Fruit fly (Drosophila melanogaster) whole organism, embryonic: ENCODE data around the gene tex.
A peak's percentile ranks its signal among the peaks of the same experiment; 100 is the strongest.

Source experiments
- Antp ChIP-seq: fragments of 200-800 bp; sonication (Bioruptor generic); optimal IDR thresholded peaks from 3 replicates; lab custom pipeline; 2016; ENCODE audit warnings: missing biosample characterization, missing genetic modification characterization
- Asciz ChIP-seq: fragments of 200-800 bp; sonication (Bioruptor generic); optimal IDR thresholded peaks from 2 replicates; lab custom pipeline; 2017; ENCODE audit warnings: missing biosample characterization, mild to moderate bottlenecking, missing genetic modification characterization, missing genetic modification reagents
- B-H2 ChIP-seq: fragments of 200-800 bp; sonication (Bioruptor generic); optimal IDR thresholded peaks from 2 replicates; lab custom pipeline; 2018; ENCODE audit warnings: missing biosample characterization, mild to moderate bottlenecking, missing genetic modification characterization
- BEAF-32 ChIP-seq: fragments of 200-800 bp; sonication (Bioruptor generic); optimal IDR thresholded peaks from 3 replicates; lab custom pipeline; 2017; ENCODE audit warnings: missing biosample characterization, missing genetic modification characterization, mild to moderate bottlenecking, moderate library complexity, missing genetic modification reagents
- CG10431 ChIP-seq: fragments of 200-800 bp; sonication (Bioruptor generic); optimal IDR thresholded peaks from 3 replicates; lab custom pipeline; 2018; ENCODE audit warnings: missing biosample characterization, mild to moderate bottlenecking, missing genetic modification characterization
- CG12219 ChIP-seq: fragments of 200-800 bp; sonication (Bioruptor generic); optimal IDR thresholded peaks from 3 replicates; lab custom pipeline; 2018; ENCODE audit warnings: missing biosample characterization, mild to moderate bottlenecking, missing genetic modification characterization
- CG12659 ChIP-seq: fragments of 200-800 bp; sonication (Bioruptor generic); optimal IDR thresholded peaks from 3 replicates; lab custom pipeline; 2017; ENCODE audit warnings: mild to moderate bottlenecking, missing biosample characterization, missing genetic modification reagents, missing genetic modification characterization
- CG13424 ChIP-seq: fragments of 200-800 bp; sonication (Bioruptor generic); optimal IDR thresholded peaks from 2 replicates; lab custom pipeline; 2019; ENCODE audit warnings: missing biosample characterization, mild to moderate bottlenecking, missing genetic modification characterization, moderate library complexity
- CG14860 ChIP-seq: fragments of 200-800 bp; sonication (Bioruptor generic); IDR thresholded peaks from 3 replicates; pipeline ENCODE4 v1.3.6; 2022; ENCODE audit warnings: missing biosample characterization, missing genetic modification characterization; ENCODE audit not compliant: partially characterized antibody
- CG15011 ChIP-seq: fragments of 200-800 bp; sonication (Bioruptor generic); optimal IDR thresholded peaks from 3 replicates; lab custom pipeline; 2018; ENCODE audit warnings: missing biosample characterization, mild to moderate bottlenecking, missing genetic modification characterization
- CG15514 ChIP-seq: fragments of 200-800 bp; sonication (Bioruptor generic); optimal IDR thresholded peaks from 3 replicates; lab custom pipeline; 2017; ENCODE audit warnings: missing biosample characterization, missing genetic modification characterization, mild to moderate bottlenecking, moderate library complexity, missing genetic modification reagents
- CG16813 ChIP-seq: fragments of 200-800 bp; sonication (Bioruptor generic); IDR thresholded peaks from 3 replicates; pipeline ENCODE4 v1.3.6; 2022; ENCODE audit warnings: missing biosample characterization, missing genetic modification characterization; ENCODE audit not compliant: partially characterized antibody
- CG17829 ChIP-seq: fragments of 200-800 bp; optimal IDR thresholded peaks from 2 replicates; lab custom pipeline; 2019; ENCODE audit warnings: missing biosample characterization, mild to moderate bottlenecking, missing genetic modification characterization, moderate library complexity
- CG2116 ChIP-seq: fragments of 200-800 bp; sonication (Bioruptor generic); optimal IDR thresholded peaks from 3 replicates; lab custom pipeline; 2018; ENCODE audit warnings: missing biosample characterization, mild to moderate bottlenecking, missing genetic modification characterization
- CG2202 ChIP-seq: fragments of 200-800 bp; sonication (Bioruptor generic); optimal IDR thresholded peaks from 2 replicates; lab custom pipeline; 2018; ENCODE audit warnings: missing biosample characterization, mild to moderate bottlenecking, missing genetic modification characterization
- CG3995 ChIP-seq: fragments of 200-800 bp; sonication (Bioruptor generic); optimal IDR thresholded peaks from 3 replicates; lab custom pipeline; 2016; ENCODE audit warnings: missing biosample characterization, missing genetic modification characterization
- CG7839 ChIP-seq: fragments of 200-800 bp; sonication (Bioruptor generic); optimal IDR thresholded peaks from 3 replicates; lab custom pipeline; 2018; ENCODE audit warnings: missing biosample characterization, mild to moderate bottlenecking, missing genetic modification characterization, moderate library complexity
- CG7963 ChIP-seq: fragments of 200-800 bp; sonication (Bioruptor generic); IDR thresholded peaks from 3 replicates; pipeline ENCODE4 v1.3.6; 2022; ENCODE audit warnings: missing biosample characterization, missing genetic modification characterization; ENCODE audit not compliant: partially characterized antibody
- Doc3 ChIP-seq: fragments of 200-800 bp; sonication (Bioruptor generic); IDR thresholded peaks from 3 replicates; pipeline ENCODE4 v1.3.6; 2022; ENCODE audit warnings: missing biosample characterization, missing genetic modification characterization; ENCODE audit not compliant: partially characterized antibody
- Dp ChIP-seq: fragments of 200-800 bp; sonication (Bioruptor generic); optimal IDR thresholded peaks from 2 replicates; lab custom pipeline; 2018; ENCODE audit warnings: missing biosample characterization, mild to moderate bottlenecking, missing genetic modification characterization, moderate library complexity
- Fer1 ChIP-seq: fragments of 200-800 bp; sonication (Bioruptor generic); optimal IDR thresholded peaks from 2 replicates; lab custom pipeline; 2017; ENCODE audit warnings: missing biosample characterization, mild to moderate bottlenecking, missing genetic modification characterization
- Gug ChIP-seq: fragments of 200-800 bp; sonication (Bioruptor generic); IDR thresholded peaks from 4 replicates; pipeline ENCODE4 v1.3.6; 2022; ENCODE audit warnings: missing biosample characterization, missing genetic modification characterization
- MBD-R2 ChIP-seq: fragments of 200-800 bp; sonication (Bioruptor generic); IDR thresholded peaks from 2 replicates; pipeline ENCODE4 v1.3.6; 2022; ENCODE audit warnings: missing biosample characterization, missing genetic modification characterization
- Med ChIP-seq: fragments of 200-800 bp; sonication (Bioruptor generic); peaks from one replicate; lab custom pipeline; 2016; ENCODE audit warnings: missing biosample characterization, missing genetic modification characterization, mild to moderate bottlenecking, inconsistent platforms, moderate library complexity
- Nf-YC ChIP-seq: fragments of 200-800 bp; optimal IDR thresholded peaks from 3 replicates; lab custom pipeline; 2019; ENCODE audit warnings: missing biosample characterization, mild to moderate bottlenecking, missing genetic modification characterization, moderate library complexity
- Opbp ChIP-seq: fragments of 200-800 bp; sonication (Bioruptor generic); IDR thresholded peaks from 3 replicates; pipeline ENCODE4 v1.3.6; 2022; ENCODE audit warnings: missing biosample characterization, missing genetic modification characterization; ENCODE audit not compliant: partially characterized antibody
- Scr ChIP-seq: fragments of 200-800 bp; sonication (Bioruptor generic); IDR thresholded peaks from 2 replicates; pipeline ENCODE4 v1.3.6; 2022; ENCODE audit warnings: missing biosample characterization, missing genetic modification characterization; ENCODE audit not compliant: partially characterized antibody
- YL-1 ChIP-seq: fragments of 200-800 bp; sonication (Bioruptor generic); optimal IDR thresholded peaks from 3 replicates; lab custom pipeline; 2017; ENCODE audit warnings: missing biosample characterization, mild to moderate bottlenecking, missing genetic modification characterization
- al ChIP-seq: fragments of 200-800 bp; sonication (Bioruptor generic); IDR thresholded peaks from 2 replicates; pipeline ENCODE4 v1.3.6; 2022; ENCODE audit warnings: missing biosample characterization, missing genetic modification characterization
- ato ChIP-seq: fragments of 200-800 bp; sonication (Bioruptor generic); IDR thresholded peaks from 2 replicates; pipeline ENCODE4 v1.3.6; 2022; ENCODE audit warnings: missing biosample characterization, missing genetic modification characterization; ENCODE audit not compliant: partially characterized antibody
- crp ChIP-seq, 2 experiments: fragments of 200-800 bp; sonication (Bioruptor generic); optimal IDR thresholded peaks; 2 replicates in 1 of 2; 3 replicates in 1 of 2; lab custom pipeline; 2017; ENCODE audit warnings: missing biosample characterization in 2 of 2, missing genetic modification characterization in 2 of 2, mild to moderate bottlenecking in 1 of 2, moderate library complexity in 1 of 2
- dpn ChIP-seq, 2 experiments: fragments of 200-800 bp; sonication (Bioruptor generic); optimal IDR thresholded peaks; 3 replicates each; lab custom pipeline; 2016; ENCODE audit warnings: missing biosample characterization in 2 of 2, missing genetic modification characterization in 2 of 2
- fru ChIP-seq: fragments of >200 bp; optimal IDR thresholded peaks from 2 replicates; lab custom pipeline; 2017
- hb ChIP-seq: fragments of 200-800 bp; sonication (Bioruptor generic); IDR thresholded peaks from 3 replicates; pipeline ENCODE4 v1.3.6; 2022; ENCODE audit warnings: missing biosample characterization, missing genetic modification characterization; ENCODE audit not compliant: partially characterized antibody
- inv ChIP-seq: fragments of 200-800 bp; sonication (Bioruptor generic); IDR thresholded peaks from 2 replicates; pipeline ENCODE4 v1.3.6; 2022; ENCODE audit warnings: missing biosample characterization, missing genetic modification characterization; ENCODE audit not compliant: partially characterized antibody
- knrl ChIP-seq: fragments of 200-800 bp; sonication (Bioruptor generic); IDR thresholded peaks from 3 replicates; pipeline ENCODE4 v1.3.6; 2022; ENCODE audit warnings: missing biosample characterization, missing genetic modification characterization; ENCODE audit not compliant: partially characterized antibody
- lilli ChIP-seq: fragments of 200-800 bp; sonication (Bioruptor generic); optimal IDR thresholded peaks from 3 replicates; lab custom pipeline; 2016; ENCODE audit warnings: missing biosample characterization, missing genetic modification characterization
- nom ChIP-seq: fragments of 200-800 bp; sonication (Bioruptor generic); optimal IDR thresholded peaks from 2 replicates; lab custom pipeline; 2017; ENCODE audit warnings: missing biosample characterization, missing genetic modification characterization, mild to moderate bottlenecking, moderate library complexity, missing genetic modification reagents
- pzg ChIP-seq: fragments of 200-800 bp; sonication (Bioruptor generic); optimal IDR thresholded peaks from 3 replicates; lab custom pipeline; 2018; ENCODE audit warnings: missing biosample characterization, mild to moderate bottlenecking, missing genetic modification characterization, moderate library complexity
- rib ChIP-seq: fragments of 200-800 bp; sonication (Bioruptor generic); IDR thresholded peaks from 2 replicates; pipeline ENCODE4 v1.3.6; 2022; ENCODE audit warnings: missing biosample characterization, missing genetic modification characterization
- row ChIP-seq: fragments of 200-800 bp; sonication (Bioruptor generic); IDR thresholded peaks from 3 replicates; pipeline ENCODE4 v1.3.6; 2022; ENCODE audit warnings: missing biosample characterization, missing genetic modification characterization
- sens ChIP-seq: fragments of 200-800 bp; sonication (Bioruptor generic); peaks from one replicate; lab custom pipeline; 2016; ENCODE audit warnings: missing biosample characterization, missing genetic modification characterization
- trem ChIP-seq: fragments of 200-800 bp; optimal IDR thresholded peaks from 3 replicates; lab custom pipeline; 2019; ENCODE audit warnings: missing biosample characterization, mild to moderate bottlenecking, missing genetic modification characterization, moderate library complexity
- unc-4 ChIP-seq: fragments of 200-800 bp; sonication (Bioruptor generic); IDR thresholded peaks from 2 replicates; pipeline ENCODE4 v1.3.6; 2022; ENCODE audit warnings: missing biosample characterization, missing genetic modification characterization; ENCODE audit not compliant: partially characterized antibody
- vnd ChIP-seq: fragments of 200-800 bp; sonication (Bioruptor generic); IDR thresholded peaks from 3 replicates; pipeline ENCODE4 v1.3.6; 2022; ENCODE audit warnings: missing biosample characterization, missing genetic modification characterization; ENCODE audit not compliant: partially characterized antibody
- wek ChIP-seq: fragments of 200-800 bp; sonication (Bioruptor generic); optimal IDR thresholded peaks from 3 replicates; lab custom pipeline; 2018; ENCODE audit warnings: missing biosample characterization, mild to moderate bottlenecking, missing genetic modification characterization, moderate library complexity

The tex gene

DNA sequence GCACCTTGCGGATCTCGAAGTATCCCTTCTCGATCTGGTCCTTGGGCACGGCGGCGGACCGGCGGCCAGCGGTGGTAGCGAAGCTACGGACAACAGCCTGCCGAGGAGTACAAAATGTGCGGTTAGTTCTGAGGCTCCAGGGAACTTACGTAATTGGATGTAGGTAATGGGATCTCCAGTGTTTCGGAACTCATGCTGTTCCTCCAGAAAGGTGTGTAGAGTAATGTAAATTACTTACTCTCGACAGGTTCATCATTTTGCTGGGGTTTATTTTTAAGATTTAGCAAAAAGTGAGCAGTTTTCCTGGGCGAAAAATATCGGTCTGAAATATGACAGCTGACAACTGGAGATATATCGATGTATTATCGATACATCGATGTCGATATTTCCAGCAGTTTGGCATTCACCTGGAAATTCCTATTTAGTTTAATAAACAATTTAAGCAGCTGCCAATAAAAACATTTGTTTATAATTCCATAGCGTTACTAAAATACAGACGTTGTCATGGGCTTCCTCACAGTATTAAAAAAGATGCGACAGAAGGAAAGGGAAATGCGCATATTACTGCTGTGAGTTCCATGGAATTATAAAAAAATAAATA, 32.3 kb upstream of the tex start, which contains the start of the genes COX7A and Arl2 (continued):
- no peak for TF ChIP-seq CG13424
- TF ChIP-seq Fer1: peak; percentile 16
- TF ChIP-seq Nf-YC (tag; lab: Kevin White, UChicago): peak; percentile 34
- peak; percentile 17; the same call in 1 of the 2 replicates for TF ChIP-seq rib (GFP tag; lab: Robert Waterston, UW)
- TF ChIP-seq CG12659: peak; percentile 72
- TF ChIP-seq vnd (GFP tag; lab: Robert Waterston, UW): peak; percentile 92
- TF ChIP-seq fru (lab: Kevin White, UChicago): no peak
- peak; percentile 34 to 83 for TF ChIP-seq crp (GFP tag; optimal IDR thresholded peaks at IDR 0.05; lab: Kevin White, UChicago)
- TF ChIP-seq CG12219: no peak
- peak; percentile 89 for TF ChIP-seq hb (GFP tag; lab: Robert Waterston, UW)
- TF ChIP-seq Scr: peak; percentile 93
- TF ChIP-seq dpn (GFP tag; optimal IDR thresholded peaks at IDR 0.05; lab: Kevin White, UChicago): no peak
- peak; percentile 96 for TF ChIP-seq YL-1 (GFP tag; lab: Kevin White, UChicago)
- TF ChIP-seq Asciz (GFP tag; lab: Kevin White, UChicago): no peak
- TF ChIP-seq row (GFP tag; lab: Robert Waterston, UW): peak; percentile 43; the same call in 2 of the 3 replicates
- peak; percentile 81 for TF ChIP-seq Med (GFP tag; lab: Kevin White, UChicago)
- TF ChIP-seq CG7839 (tag; lab: Kevin White, UChicago): no peak
- TF ChIP-seq Dp (GFP tag; lab: Kevin White, UChicago): peak; percentile 45
- no peak for TF ChIP-seq Gug (GFP tag; lab: Robert Waterston, UW)
- TF ChIP-seq knrl (GFP tag; lab: Robert Waterston, UW): peak; percentile 92
- peak; percentile 17 for TF ChIP-seq CG10431 (GFP tag; lab: Kevin White, UChicago)
- peak; percentile 90 for TF ChIP-seq CG7963 (GFP tag; lab: Robert Waterston, UW)
- TF ChIP-seq Doc3 (GFP tag; lab: Robert Waterston, UW): peak; percentile 87
- peak; percentile 47 for TF ChIP-seq CG15514 (GFP tag; lab: Kevin White, UChicago)
- TF ChIP-seq ato (GFP tag; lab: Robert Waterston, UW): peak; percentile 96
- TF ChIP-seq CG3995: peak; percentile 18
- no peak for TF ChIP-seq Antp (GFP tag; lab: Kevin White, UChicago)
- TF ChIP-seq Opbp: peak; percentile 98
- no peak for TF ChIP-seq wek (GFP tag; lab: Kevin White, UChicago)
- peak; percentile 68 for TF ChIP-seq sens (GFP tag; lab: Kevin White, UChicago)
- no peak for TF ChIP-seq CG2202 (tag; lab: Kevin White, UChicago)
- TF ChIP-seq nom (GFP tag; lab: Kevin White, UChicago): peak; percentile 23
- peak; percentile 65 for TF ChIP-seq CG2116 (GFP tag; lab: Kevin White, UChicago)
- TF ChIP-seq CG15011: no peak
- no peak for TF ChIP-seq al
- TF ChIP-seq trem (tag; lab: Kevin White, UChicago): peak; percentile 75
- TF ChIP-seq pzg: peak; percentile 82
- peak; percentile 91 for TF ChIP-seq CG16813 (GFP tag; lab: Robert Waterston, UW)
- TF ChIP-seq MBD-R2 (GFP tag; lab: Robert Waterston, UW): peak; percentile 90
- TF ChIP-seq BEAF-32 (GFP tag; lab: Kevin White, UChicago): peak; percentile 93
- peak; percentile 90 for TF ChIP-seq inv (GFP tag; lab: Robert Waterston, UW)
- TF ChIP-seq CG17829 (tag; lab: Kevin White, UChicago): peak; percentile 22
- peak; percentile 20 for TF ChIP-seq lilli
- peak; percentile 91 for TF ChIP-seq CG14860
- peak; percentile 95 for TF ChIP-seq unc-4 (GFP tag; lab: Robert Waterston, UW)
- TF ChIP-seq B-H2: no peak
